Fruit fly (Drosophila melanogaster): ENCODE results near the gene CG5793.

dm6 chr3R:21154130-21154529 lies 26.8 kb downstream of the CG5793 start:
- no peak for TF ChIP-seq CG1620 (GFP tag; optimal IDR thresholded peaks at IDR 0.05)
- no peak for TF ChIP-seq Crg-1 (GFP tag; optimal IDR thresholded peaks at IDR 0.05)
- no peak for TF ChIP-seq CG5204 (GFP tag; optimal IDR thresholded peaks at IDR 0.05)

All from whole organism, adult.